Worm (Caenorhabditis elegans) whole organism, midembryonic: ENCODE data around the gene ksr-1.

Experiments
- T22C8.4 ChIP-seq: fragments of 200-800 bp; sonication (Bioruptor generic); IDR thresholded peaks from 2 replicates; pipeline ENCODE4 v1.3.6; 2022; ENCODE audit warnings: missing genetic modification characterization, missing compliant biosample characterization
- flt-1 ChIP-seq: fragments of 200-800 bp; sonication (Bioruptor generic); IDR thresholded peaks from 2 replicates; pipeline ENCODE4 v1.3.6; 2022; ENCODE audit warnings: missing genetic modification characterization, missing compliant biosample characterization
- tab-1 ChIP-seq: fragments of 200-800 bp; sonication (Bioruptor generic); IDR thresholded peaks from 2 replicates; pipeline ENCODE4 v1.3.6; 2022; ENCODE audit warnings: missing genetic modification characterization, missing compliant biosample characterization
- ztf-29 ChIP-seq: fragments of 200-800 bp; sonication (Bioruptor generic); IDR thresholded peaks from 2 replicates; pipeline ENCODE4 v1.3.6; 2022; ENCODE audit warnings: missing genetic modification reagents, missing genetic modification characterization, missing compliant biosample characterization

ce11 chrX:8318950-8319349, 44.0 kb downstream of the ksr-1 start, which contains the start of gene srh-11:
- TF ChIP-seq tab-1 (no peak), T22C8.4 (GFP tag; lab: Robert Waterston, UW) (no peak), flt-1 (GFP tag; lab: Robert Waterston, UW) (no peak), ztf-29 (GFP tag; lab: Robert Waterston, UW) (no peak)
